Worm (Caenorhabditis elegans): ENCODE data around the gene CC8.3.

DNA sequence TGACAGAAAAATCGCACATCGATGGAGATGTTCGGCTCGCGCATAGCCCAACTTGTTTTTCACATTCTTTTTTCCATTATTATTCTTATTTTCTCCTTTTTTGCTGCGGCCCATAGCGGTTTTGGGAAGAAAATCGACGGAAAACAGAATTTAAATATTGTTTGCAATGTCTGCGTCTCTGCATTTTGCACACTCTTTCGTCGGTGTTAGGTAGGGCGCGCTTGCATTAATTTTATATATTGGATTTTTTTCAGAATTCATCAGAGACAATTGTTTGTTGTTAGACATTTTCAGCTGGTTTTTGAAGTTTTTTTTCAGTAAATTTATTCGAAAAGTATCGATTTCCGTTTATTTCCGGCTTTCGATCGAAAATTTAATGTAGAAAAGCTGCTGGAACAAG lies 43.0 kb downstream of the CC8.3 start, which contains the start of gene Y37E11B.6:
- TF ChIP-seq ama-1 (optimal IDR thresholded peaks at IDR 0.05) (no peak), ces-1 (GFP tag; optimal IDR thresholded peaks at IDR 0.05) (no peak), snpc-4 (tag; optimal IDR thresholded peaks at IDR 0.05) (no peak), elt-2 (tag; optimal IDR thresholded peaks at IDR 0.05) (no peak), dsc-1 (tag; optimal IDR thresholded peaks at IDR 0.05) (no peak), aha-1 (tag; optimal IDR thresholded peaks at IDR 0.05) (no peak), unc-86 (tag; optimal IDR thresholded peaks at IDR 0.05) (no peak), sptf-1 (tag; optimal IDR thresholded peaks at IDR 0.05) (no peak)
